Fruit fly (Drosophila melanogaster): ENCODE measurements around the gene CG15760.

CG15760 gene

DNA sequence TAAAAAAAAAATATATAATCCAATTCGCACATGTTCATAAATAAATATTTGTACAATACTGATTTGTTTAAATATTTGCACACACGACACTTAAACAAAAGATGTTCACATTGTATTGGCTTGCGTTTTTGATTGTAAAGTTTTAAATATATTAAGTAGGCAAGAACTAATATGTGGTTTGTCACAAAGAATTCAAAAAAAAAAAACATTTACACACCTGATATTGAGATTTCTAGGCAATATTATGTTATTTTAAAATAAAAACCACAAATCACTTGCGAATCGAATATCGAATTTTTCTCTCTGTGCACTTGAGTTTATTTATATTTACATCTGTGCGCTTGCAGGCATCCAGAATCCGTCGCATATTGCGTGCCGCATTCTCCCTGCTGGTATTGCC, 10.1 kb downstream of the CG15760 start (continued):
- TF ChIP-seq Hr83 (GFP tag; optimal IDR thresholded peaks at IDR 0.05; ENCODE audit: poor library complexity, severe bottlenecking) (no peak), Hr78 (GFP tag; optimal IDR thresholded peaks at IDR 0.05) (no peak), Rel (GFP tag; optimal IDR thresholded peaks at IDR 0.05) (no peak), Rel (tag; optimal IDR thresholded peaks at IDR 0.05) (no peak), ey (GFP tag; optimal IDR thresholded peaks at IDR 0.05) (peak; percentile 48), dsf (GFP tag; optimal IDR thresholded peaks at IDR 0.05; ENCODE audit: borderline replicate concordance) (no peak), Vsx2 (GFP tag; optimal IDR thresholded peaks at IDR 0.05; ENCODE audit: partially characterized antibody) (no peak), dl (GFP tag; optimal IDR thresholded peaks at IDR 0.05; ENCODE audit: insufficient read depth in 1 of 2, partially characterized antibody in 2 of 2) (no peak)

DNA sequence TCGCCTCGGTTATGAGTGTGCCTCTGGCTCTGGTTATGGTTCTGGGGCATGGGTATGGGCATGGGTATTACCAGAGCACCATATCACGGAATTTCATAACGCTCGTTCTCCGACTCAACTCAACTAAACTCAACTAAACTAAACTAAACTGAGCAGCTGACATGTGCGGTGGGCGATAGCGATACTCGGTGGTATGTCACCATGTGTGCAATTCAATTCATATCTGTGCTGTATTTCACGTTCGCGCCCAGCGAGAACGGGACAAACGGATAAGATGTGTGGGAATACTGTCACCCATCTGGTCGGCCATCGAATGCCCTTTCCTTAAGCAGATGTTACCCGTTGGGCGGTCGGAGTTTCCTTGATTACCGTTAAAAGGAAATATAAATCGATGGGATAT, 10.8 kb downstream of the CG15760 start, which contains the start of gene CG12177:
Gene CG12177 (minus strand): TSS at position 239 of the 400 bp plus-strand sequence.
- no peak for TF ChIP-seq Vsx2 (GFP tag; optimal IDR thresholded peaks at IDR 0.05; ENCODE audit: partially characterized antibody)
- no peak for TF ChIP-seq Rel (GFP tag; optimal IDR thresholded peaks at IDR 0.05)
- no peak for TF ChIP-seq Rel (tag; optimal IDR thresholded peaks at IDR 0.05)
- no peak for TF ChIP-seq Mio (GFP tag; optimal IDR thresholded peaks at IDR 0.05)
- no peak for TF ChIP-seq CG32264 (GFP tag; optimal IDR thresholded peaks at IDR 0.05)
- no peak for TF ChIP-seq woc (GFP tag; optimal IDR thresholded peaks at IDR 0.05)
- no peak for TF ChIP-seq HLH106 (tag; optimal IDR thresholded peaks at IDR 0.05)
- no peak for TF ChIP-seq Abd-B (GFP tag; optimal IDR thresholded peaks at IDR 0.05)
- TF ChIP-seq dmrt93B (GFP tag; optimal IDR thresholded peaks at IDR 0.05): no peak
- no peak for TF ChIP-seq pan (optimal IDR thresholded peaks at IDR 0.05)
- TF ChIP-seq jim (GFP tag; optimal IDR thresholded peaks at IDR 0.05): no peak
- TF ChIP-seq brk (GFP tag; optimal IDR thresholded peaks at IDR 0.05): no peak
- TF ChIP-seq CG9705 (GFP tag; optimal IDR thresholded peaks at IDR 0.05): no peak
- no peak for TF ChIP-seq Hr78 (GFP tag; optimal IDR thresholded peaks at IDR 0.05)
- TF ChIP-seq psq (GFP tag; optimal IDR thresholded peaks at IDR 0.05): no peak
- no peak for TF ChIP-seq br (GFP tag; optimal IDR thresholded peaks at IDR 0.05)
- no peak for TF ChIP-seq sv (GFP tag; optimal IDR thresholded peaks at IDR 0.05)
- no peak for TF ChIP-seq Hr83 (GFP tag; optimal IDR thresholded peaks at IDR 0.05; ENCODE audit: poor library complexity, severe bottlenecking)
- no peak for TF ChIP-seq Dfd (GFP tag; optimal IDR thresholded peaks at IDR 0.05)
- no peak for TF ChIP-seq N (GFP tag; optimal IDR thresholded peaks at IDR 0.05)

DNA sequence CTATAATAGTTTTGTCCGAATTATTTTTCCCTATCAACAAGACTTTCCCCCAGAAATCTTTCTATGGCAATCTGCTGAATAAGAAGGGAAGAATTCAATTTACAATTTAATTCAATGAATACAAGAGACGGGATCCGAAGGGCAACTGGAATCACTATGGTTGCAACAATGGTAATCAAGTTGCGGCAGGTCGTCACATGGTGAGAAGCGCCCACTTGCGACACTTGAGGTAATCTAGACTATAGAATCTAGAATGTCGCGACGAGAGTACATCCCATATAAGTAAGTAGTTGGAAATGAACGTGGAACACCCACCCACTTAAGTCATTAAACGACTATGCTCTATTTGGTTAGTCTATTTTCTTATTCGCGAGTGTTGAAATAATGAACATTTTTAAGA, 12.4 kb downstream of the CG15760 start:
- TF ChIP-seq br (GFP tag; optimal IDR thresholded peaks at IDR 0.05) (no peak), usp (GFP tag; optimal IDR thresholded peaks at IDR 0.05) (no peak), HLH106 (tag; optimal IDR thresholded peaks at IDR 0.05) (no peak), Hnf4 (GFP tag; optimal IDR thresholded peaks at IDR 0.05) (no peak), pan (optimal IDR thresholded peaks at IDR 0.05) (no peak), CG9705 (GFP tag; optimal IDR thresholded peaks at IDR 0.05) (no peak), psq (GFP tag; optimal IDR thresholded peaks at IDR 0.05) (no peak), Rel (GFP tag; optimal IDR thresholded peaks at IDR 0.05) (no peak), Rel (tag; optimal IDR thresholded peaks at IDR 0.05) (no peak), woc (GFP tag; optimal IDR thresholded peaks at IDR 0.05) (no peak), dl (GFP tag; optimal IDR thresholded peaks at IDR 0.05; ENCODE audit: insufficient read depth in 1 of 2, partially characterized antibody in 2 of 2) (no peak), dsf (GFP tag; optimal IDR thresholded peaks at IDR 0.05; ENCODE audit: borderline replicate concordance) (no peak), Sp1 (GFP tag; optimal IDR thresholded peaks at IDR 0.05) (no peak), rgr (GFP tag; optimal IDR thresholded peaks at IDR 0.05) (no peak)

DNA sequence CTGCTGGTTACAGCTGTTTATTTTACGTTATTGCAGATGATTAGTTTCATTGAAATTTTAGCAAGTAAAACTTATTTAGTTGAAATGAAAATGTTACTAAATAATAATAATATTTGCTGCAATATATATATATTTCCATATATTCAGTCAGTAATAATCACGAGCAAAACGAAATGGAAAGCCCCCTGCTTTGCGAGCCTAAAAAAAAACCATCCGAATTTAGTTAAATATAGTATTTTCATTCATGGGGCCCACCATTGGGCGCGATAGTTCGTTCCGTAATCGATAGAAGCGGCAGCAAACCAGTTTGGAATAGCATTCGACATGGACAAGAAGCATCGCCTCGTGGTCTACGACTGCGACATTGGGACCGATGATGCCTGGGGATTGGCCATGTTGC, 13.2 kb downstream of the CG15760 start, which contains the start of gene CG11158:
Gene CG11158 (plus strand): TSS at position 301 of the 400 bp plus-strand sequence.
- TF ChIP-seq dsf (GFP tag; optimal IDR thresholded peaks at IDR 0.05; ENCODE audit: borderline replicate concordance) (no peak), N (GFP tag; optimal IDR thresholded peaks at IDR 0.05) (no peak), sage (GFP tag; optimal IDR thresholded peaks at IDR 0.05) (no peak), Mio (GFP tag; optimal IDR thresholded peaks at IDR 0.05) (no peak), woc (GFP tag; optimal IDR thresholded peaks at IDR 0.05) (no peak), Abd-B (GFP tag; optimal IDR thresholded peaks at IDR 0.05) (no peak), CG32264 (GFP tag; optimal IDR thresholded peaks at IDR 0.05) (no peak), dmrt93B (GFP tag; optimal IDR thresholded peaks at IDR 0.05) (no peak), Dfd (GFP tag; optimal IDR thresholded peaks at IDR 0.05) (no peak), Vsx2 (GFP tag; optimal IDR thresholded peaks at IDR 0.05; ENCODE audit: partially characterized antibody) (no peak), Myc (optimal IDR thresholded peaks at IDR 0.05) (no peak), lola (GFP tag; optimal IDR thresholded peaks at IDR 0.05) (no peak), ey (GFP tag; optimal IDR thresholded peaks at IDR 0.05) (no peak)

DNA sequence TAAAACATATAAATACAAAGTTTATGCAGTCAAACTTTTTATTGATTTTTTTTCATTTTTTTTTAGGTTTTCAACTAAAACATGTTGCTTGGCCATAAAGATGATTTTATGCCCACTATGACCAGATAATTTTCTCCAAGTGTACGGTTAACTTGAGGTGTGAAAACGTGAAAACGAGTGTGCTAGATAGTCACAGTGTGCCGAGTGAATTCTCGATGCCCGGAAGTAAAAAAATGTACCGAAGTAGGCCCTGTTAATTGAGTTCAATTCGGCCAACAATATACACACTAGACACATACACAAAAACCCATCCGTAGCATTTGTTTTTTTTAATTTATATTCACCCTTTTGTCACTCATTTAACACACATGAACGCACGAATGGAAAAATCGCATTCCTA, 22.5 kb downstream of the CG15760 start, which contains the start of gene Nna1:
Gene Nna1 (plus strand): TSS at position 301 of the 400 bp plus-strand sequence.
- TF ChIP-seq tai (GFP tag; optimal IDR thresholded peaks at IDR 0.05) (no peak), CrebA (GFP tag; optimal IDR thresholded peaks at IDR 0.05; ENCODE audit: borderline replicate concordance) (no peak), CG9705 (GFP tag; optimal IDR thresholded peaks at IDR 0.05) (no peak), foxo (GFP tag; optimal IDR thresholded peaks at IDR 0.05) (no peak), Dif (GFP tag; optimal IDR thresholded peaks at IDR 0.05; ENCODE audit: partially characterized antibody) (no peak), Mio (GFP tag; optimal IDR thresholded peaks at IDR 0.05) (no peak), rgr (GFP tag; optimal IDR thresholded peaks at IDR 0.05) (no peak), Rel (GFP tag; optimal IDR thresholded peaks at IDR 0.05) (no peak), Rel (tag; optimal IDR thresholded peaks at IDR 0.05) (no peak), sv (GFP tag; optimal IDR thresholded peaks at IDR 0.05) (no peak), Myc (optimal IDR thresholded peaks at IDR 0.05) (no peak), dmrt93B (GFP tag; optimal IDR thresholded peaks at IDR 0.05) (no peak), CG32264 (GFP tag; optimal IDR thresholded peaks at IDR 0.05) (no peak), psq (GFP tag; optimal IDR thresholded peaks at IDR 0.05) (no peak), GATAd (GFP tag; optimal IDR thresholded peaks at IDR 0.05) (no peak), Hr83 (GFP tag; optimal IDR thresholded peaks at IDR 0.05; ENCODE audit: poor library complexity, severe bottlenecking) (no peak), h (GFP tag; optimal IDR thresholded peaks at IDR 0.05) (no peak), usp (GFP tag; optimal IDR thresholded peaks at IDR 0.05) (no peak), dsf (GFP tag; optimal IDR thresholded peaks at IDR 0.05; ENCODE audit: borderline replicate concordance) (no peak), pan (optimal IDR thresholded peaks at IDR 0.05) (no peak)
